Fruit fly (Drosophila melanogaster) whole organism, prepupa: Measurements from ENCODE around the gene Nmdar2.

ENCODE experiments used
- CG11294 ChIP-seq: fragments of 200-800 bp; sonication (Bioruptor generic); IDR thresholded peaks from 2 replicates; pipeline ENCODE4 v1.3.6; 2022; ENCODE audit warnings: missing biosample characterization, missing genetic modification characterization
- CG11762 ChIP-seq: fragments of 200-800 bp; sonication (Bioruptor generic); optimal IDR thresholded peaks from 3 replicates; lab custom pipeline; 2016; ENCODE audit warnings: missing biosample characterization, missing genetic modification characterization; ENCODE audit not compliant: insufficient read depth
- Lpt ChIP-seq: fragments of 200-800 bp; sonication (Bioruptor generic); optimal IDR thresholded peaks from 3 replicates; lab custom pipeline; 2016; ENCODE audit warnings: missing biosample characterization, missing genetic modification characterization
- pdm3 ChIP-seq: fragments of 200-800 bp; sonication (Bioruptor generic); optimal IDR thresholded peaks from 3 replicates; lab custom pipeline; 2016; ENCODE audit warnings: missing biosample characterization, missing genetic modification characterization
- salr ChIP-seq, 2 experiments: fragments of 200-800 bp; sonication (Bioruptor generic); optimal IDR thresholded peaks; 3 replicates each; lab custom pipeline; 2016 to 2018; ENCODE audit warnings: missing biosample characterization in 2 of 2, missing genetic modification characterization in 2 of 2, mild to moderate bottlenecking in 1 of 2

dm6 chrX:1460278-1460872 is 47.2 kb downstream of the Nmdar2 start, which contains the start of gene Lrpprc2:
- TF ChIP-seq CG11762 (GFP tag; lab: Kevin White, UChicago) (no peak), pdm3 (no peak), Lpt (GFP tag; lab: Kevin White, UChicago) (no peak), CG11294 (no peak), salr (GFP tag; optimal IDR thresholded peaks at IDR 0.05; lab: Kevin White, UChicago) (no peak)
